Worm (Caenorhabditis elegans) whole organism, late embryonic: ENCODE results near the gene F47B8.10.

Source experiments
- C08G9.2 ChIP-seq: sonication (generic microtip); optimal IDR thresholded peaks from 2 replicates; lab custom pipeline; 2016; ENCODE audit warnings: mild to moderate bottlenecking, missing genetic modification characterization, moderate library complexity, missing compliant biosample characterization
- T23F11.4 ChIP-seq: fragments of 200-800 bp; sonication (Bioruptor generic); optimal IDR thresholded peaks from 2 replicates; lab custom pipeline; 2018; ENCODE audit warnings: mild to moderate bottlenecking, missing genetic modification characterization, missing compliant biosample characterization
- Y22D7AL.16 ChIP-seq: sonication (generic microtip); optimal IDR thresholded peaks from 2 replicates; lab custom pipeline; 2016; ENCODE audit warnings: missing genetic modification characterization, missing compliant biosample characterization
- ceh-14 ChIP-seq: sonication (generic microtip); optimal IDR thresholded peaks from 2 replicates; lab custom pipeline; 2016; ENCODE audit warnings: missing genotype, missing genetic modification characterization, missing compliant biosample characterization
- ceh-18 ChIP-seq: sonication (generic microtip); optimal IDR thresholded peaks from 2 replicates; lab custom pipeline; 2016; ENCODE audit warnings: missing genetic modification characterization, missing compliant biosample characterization
- ceh-2 ChIP-seq: sonication (generic microtip); optimal IDR thresholded peaks from 2 replicates; lab custom pipeline; 2016; ENCODE audit warnings: missing genotype, missing genetic modification characterization, missing compliant biosample characterization
- ceh-31 ChIP-seq: sonication (generic microtip); optimal IDR thresholded peaks from 2 replicates; lab custom pipeline; 2016; ENCODE audit warnings: missing genetic modification characterization, missing compliant biosample characterization
- ceh-34 ChIP-seq: sonication (generic microtip); optimal IDR thresholded peaks from 2 replicates; lab custom pipeline; 2016; ENCODE audit warnings: mild to moderate bottlenecking, missing genetic modification characterization, missing compliant biosample characterization
- ceh-45 ChIP-seq: fragments of 200-800 bp; sonication (Bioruptor generic); IDR thresholded peaks from 2 replicates; pipeline ENCODE4 v1.3.6; 2022; ENCODE audit warnings: missing genetic modification reagents, missing genetic modification characterization, missing compliant biosample characterization
- ceh-9 ChIP-seq: sonication (generic microtip); optimal IDR thresholded peaks from 2 replicates; lab custom pipeline; 2016; ENCODE audit warnings: mild to moderate bottlenecking, missing genetic modification characterization, inconsistent platforms, missing compliant biosample characterization
- che-1 ChIP-seq: sonication (generic microtip); optimal IDR thresholded peaks from 2 replicates; lab custom pipeline; 2016; ENCODE audit warnings: mild to moderate bottlenecking, missing genetic modification characterization, missing compliant biosample characterization
- dmd-4 ChIP-seq: sonication (generic microtip); optimal IDR thresholded peaks from 2 replicates; lab custom pipeline; 2016; ENCODE audit warnings: borderline replicate concordance, missing genetic modification characterization, missing compliant biosample characterization
- elt-4 ChIP-seq: sonication (generic microtip); optimal IDR thresholded peaks from 2 replicates; lab custom pipeline; 2016; ENCODE audit warnings: missing genetic modification characterization, missing compliant biosample characterization
- ets-4 ChIP-seq: sonication (generic microtip); optimal IDR thresholded peaks from 2 replicates; lab custom pipeline; 2016; ENCODE audit warnings: missing genetic modification characterization, missing compliant biosample characterization
- eyg-1 ChIP-seq: sonication (generic microtip); optimal IDR thresholded peaks from 2 replicates; lab custom pipeline; 2016; ENCODE audit warnings: missing genotype, missing genetic modification characterization, missing compliant biosample characterization
- fkh-10 ChIP-seq: fragments of 150-350 bp; optimal IDR thresholded peaks from 2 replicates; lab custom pipeline; 2014; ENCODE audit warnings: missing biosample characterization, missing genetic modification reagents, missing genetic modification characterization
- gmeb-2 ChIP-seq: sonication (generic microtip); optimal IDR thresholded peaks from 2 replicates; lab custom pipeline; 2016; ENCODE audit warnings: missing genetic modification characterization, inconsistent platforms, missing compliant biosample characterization
- hlh-13 ChIP-seq: fragments of 200-800 bp; sonication (Bioruptor generic); optimal IDR thresholded peaks from 2 replicates; lab custom pipeline; 2018; ENCODE audit warnings: mild to moderate bottlenecking, missing genetic modification characterization, missing compliant biosample characterization
- hlh-6 ChIP-seq: sonication (generic microtip); optimal IDR thresholded peaks from 2 replicates; lab custom pipeline; 2016; ENCODE audit warnings: missing genotype, missing genetic modification characterization, missing compliant biosample characterization
- madf-2 ChIP-seq: sonication (generic microtip); optimal IDR thresholded peaks from 2 replicates; lab custom pipeline; 2017; ENCODE audit warnings: missing genetic modification characterization, missing compliant biosample characterization
- nfya-1 ChIP-seq: sonication (generic microtip); optimal IDR thresholded peaks from 2 replicates; lab custom pipeline; 2017; ENCODE audit warnings: missing genetic modification characterization, mild to moderate bottlenecking, missing compliant biosample characterization, antibody characterized with exemption, moderate library complexity
- nhr-11 ChIP-seq: fragments of 150-350 bp; optimal IDR thresholded peaks from 2 replicates; lab custom pipeline; 2014; ENCODE audit warnings: missing biosample characterization, missing genetic modification characterization
- odd-2 ChIP-seq: sonication (generic microtip); optimal IDR thresholded peaks from 2 replicates; lab custom pipeline; 2017; ENCODE audit warnings: antibody characterized with exemption, mild to moderate bottlenecking, missing genetic modification characterization, missing compliant biosample characterization
- pag-3 ChIP-seq: sonication (generic microtip); optimal IDR thresholded peaks from 2 replicates; lab custom pipeline; 2016; ENCODE audit warnings: missing compliant biosample characterization, missing genetic modification characterization, borderline replicate concordance
- pat-9 ChIP-seq: fragments of 200-800 bp; sonication (Bioruptor generic); optimal IDR thresholded peaks from 2 replicates; lab custom pipeline; 2018; ENCODE audit warnings: mild to moderate bottlenecking, missing genetic modification characterization, moderate library complexity, missing compliant biosample characterization
- pha-2 ChIP-seq: sonication (generic microtip); optimal IDR thresholded peaks from 2 replicates; lab custom pipeline; 2017; ENCODE audit warnings: mild to moderate bottlenecking, missing genetic modification characterization, missing compliant biosample characterization
- rnt-1 ChIP-seq: sonication (generic microtip); optimal IDR thresholded peaks from 2 replicates; lab custom pipeline; 2016; ENCODE audit warnings: missing genetic modification characterization, missing compliant biosample characterization
- unc-42 ChIP-seq: sonication (generic microtip); optimal IDR thresholded peaks from 2 replicates; lab custom pipeline; 2016; ENCODE audit warnings: missing genotype, missing genetic modification characterization, missing compliant biosample characterization
- unc-55 ChIP-seq: sonication (generic microtip); optimal IDR thresholded peaks from 2 replicates; lab custom pipeline; 2017; ENCODE audit warnings: missing biosample characterization, missing genetic modification reagents, missing genetic modification characterization
- unc-86 ChIP-seq: sonication (generic microtip); optimal IDR thresholded peaks from 2 replicates; lab custom pipeline; 2016; ENCODE audit warnings: missing genetic modification characterization, missing compliant biosample characterization
- ztf-16 ChIP-seq: sonication (generic microtip); optimal IDR thresholded peaks from 2 replicates; lab custom pipeline; 2017; ENCODE audit warnings: missing genetic modification characterization, missing compliant biosample characterization

The F47B8.10 gene

ce11 chrV:14355738-14356368 is 14.1 kb downstream of the F47B8.10 start, which contains the start of gene cyn-1 (continued):
- TF ChIP-seq pat-9 (tag; lab: Kevin White, UChicago) (no peak), odd-2 (tag; lab: Kevin White, UChicago) (no peak), ceh-18 (peak; percentile 33), ets-4 (no peak), ceh-31 (tag; lab: Kevin White, UChicago) (peak; percentile 52), unc-86 (tag; lab: Kevin White, UChicago) (no peak), dmd-4 (tag; lab: Kevin White, UChicago) (no peak), rnt-1 (tag; lab: Kevin White, UChicago) (no peak), elt-4 (tag; lab: Kevin White, UChicago) (no peak), C08G9.2 (tag; lab: Kevin White, UChicago) (no peak), ztf-16 (tag; lab: Kevin White, UChicago) (no peak), pag-3 (tag; lab: Kevin White, UChicago) (no peak)

- peak; percentile 65 for TF ChIP-seq nfya-1 (tag; lab: Kevin White, UChicago)
These were observed 15.6 kb downstream of the F47B8.10 start for ce11 chrV:14357347-14357746.

ce11 chrV:14358577-14358976 is 16.8 kb downstream of the F47B8.10 start, which contains the start of gene Y49A3A.4:
Y49A3A.4 (minus strand) TSS chrV:14358890.
- TF ChIP-seq nfya-1 (tag; lab: Kevin White, UChicago) (no peak), fkh-10 (GFP tag; lab: Kevin White, UChicago) (no peak), gmeb-2 (no peak), elt-4 (tag; lab: Kevin White, UChicago) (no peak), ceh-14 (tag; lab: Kevin White, UChicago) (no peak)

ce11 chrV:14361973-14362372 is 20.2 kb downstream of the F47B8.10 start:
- TF ChIP-seq madf-2 (tag; lab: Kevin White, UChicago) (no peak), pat-9 (tag; lab: Kevin White, UChicago) (no peak), ceh-31 (tag; lab: Kevin White, UChicago) (no peak), che-1 (tag; lab: Kevin White, UChicago) (no peak), unc-42 (tag; lab: Kevin White, UChicago) (no peak), T23F11.4 (GFP tag; lab: Kevin White, UChicago) (no peak), hlh-13 (GFP tag; lab: Kevin White, UChicago) (no peak), eyg-1 (tag; lab: Kevin White, UChicago) (no peak), ceh-9 (tag; lab: Kevin White, UChicago) (no peak), nhr-11 (tag; lab: Kevin White, UChicago) (no peak), rnt-1 (tag; lab: Kevin White, UChicago) (no peak), unc-55 (GFP tag; lab: Kevin White, UChicago) (no peak), hlh-6 (tag; lab: Kevin White, UChicago) (no peak), ceh-34 (tag; lab: Kevin White, UChicago) (no peak), ceh-45 (GFP tag; lab: Robert Waterston, UW) (no peak), pha-2 (tag; lab: Kevin White, UChicago) (no peak), ceh-2 (no peak)

DNA sequence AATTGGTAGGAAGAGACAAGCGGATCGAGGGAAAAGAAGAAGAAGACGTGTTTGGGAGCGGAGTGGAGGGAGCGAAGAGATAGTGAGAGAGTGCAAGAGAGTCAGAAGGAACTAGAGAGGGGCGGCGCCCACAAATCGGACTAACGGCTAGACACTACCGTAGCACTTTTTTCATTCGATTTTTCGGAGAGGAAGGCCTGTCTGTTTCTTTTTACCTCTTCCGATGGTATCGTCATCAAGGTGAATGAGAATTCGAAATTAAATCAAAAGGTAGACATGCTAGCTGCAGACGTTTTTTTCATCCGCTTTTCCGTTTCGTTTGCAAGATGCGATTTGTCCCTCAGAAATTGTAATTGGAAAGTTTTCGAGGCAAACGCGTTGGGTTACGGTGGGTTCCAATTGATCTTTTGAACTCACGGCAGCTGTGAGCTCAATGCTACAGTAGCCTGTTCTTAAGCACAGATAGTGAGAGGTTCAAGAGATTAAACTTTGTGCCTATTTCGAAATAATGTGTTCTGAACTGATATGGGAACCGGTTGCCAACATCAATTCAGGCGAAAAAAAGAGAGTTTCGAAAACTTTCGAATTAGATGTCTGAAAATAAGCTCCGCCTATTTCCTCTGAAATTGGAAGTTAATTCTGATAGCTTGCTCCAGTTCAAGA is 22.9 kb downstream of the F47B8.10 start:
- TF ChIP-seq Y22D7AL.16 (tag; lab: Kevin White, UChicago) (no peak), nfya-1 (tag; lab: Kevin White, UChicago) (peak; percentile 13)
- TF ChIP-seq, all 69 proteins: peak for 1
